Fruit fly (Drosophila melanogaster): ENCODE measurements around the gene cutlet.

The cutlet gene

DNA sequence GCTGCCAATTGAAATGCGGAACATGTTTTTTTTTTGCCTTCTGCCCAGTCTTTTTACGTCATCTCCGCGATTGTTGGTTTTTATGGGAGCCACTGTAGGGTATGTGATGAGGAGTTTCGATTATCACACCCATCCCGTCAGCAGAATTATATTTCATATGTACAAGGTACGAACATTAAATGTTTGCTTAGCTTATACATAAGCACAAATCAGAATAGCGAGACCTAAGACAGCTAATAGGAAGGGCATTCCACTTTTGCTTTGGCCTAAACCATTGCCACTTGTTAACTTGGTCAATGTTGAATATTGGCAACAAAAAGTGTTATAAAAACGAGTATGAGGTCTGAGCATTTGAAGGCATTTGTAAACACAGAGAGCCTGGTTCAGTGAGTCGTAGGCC lies 8.3 kb downstream of the cutlet start, which contains the start of gene CG2816 (continued):
- TF ChIP-seq CG11085 (GFP tag; IDR thresholded peaks at IDR 0.05) (0 out of 2 replicates have a peak, but pooled peaks have one; percentile 23), disco-r (GFP tag; optimal IDR thresholded peaks at IDR 0.05) (no peak), Nf-YA (GFP tag; IDR thresholded peaks at IDR 0.05) (no peak), pnt (GFP tag; optimal IDR thresholded peaks at IDR 0.05) (no peak), mld (GFP tag; IDR thresholded peaks at IDR 0.05; ENCODE audit: partially characterized antibody) (no peak), unpg (GFP tag; optimal IDR thresholded peaks at IDR 0.05) (peak; percentile 55), CG12391 (tag; optimal IDR thresholded peaks at IDR 0.05) (no peak), bigmax (GFP tag; optimal IDR thresholded peaks at IDR 0.05) (no peak), CG32532 (GFP tag; IDR thresholded peaks at IDR 0.05) (peak; percentile 70), pan (optimal IDR thresholded peaks at IDR 0.05) (no peak), pan (GFP tag; optimal IDR thresholded peaks at IDR 0.05 in 1 of 2, IDR thresholded peaks at IDR 0.05 in 1 of 2) (peak in 1 of 2 experiments; percentile 60), grau (tag; optimal IDR thresholded peaks at IDR 0.05) (peak; percentile 58), B-H1 (GFP tag; IDR thresholded peaks at IDR 0.05) (no peak), CG10366 (GFP tag; IDR thresholded peaks at IDR 0.05) (peak; percentile 49; the same call in 1 of the 2 replicates), gcm2 (GFP tag; optimal IDR thresholded peaks at IDR 0.05) (no peak), tup (GFP tag; optimal IDR thresholded peaks at IDR 0.05) (no peak), CG9817 (tag; optimal IDR thresholded peaks at IDR 0.05) (peak; percentile 91), CG8388 (GFP tag; optimal IDR thresholded peaks at IDR 0.05) (no peak), kah (GFP tag; optimal IDR thresholded peaks at IDR 0.05) (no peak), ATbp (GFP tag; optimal IDR thresholded peaks at IDR 0.05) (no peak), CG30403 (GFP tag; optimal IDR thresholded peaks at IDR 0.05) (peak; percentile 80), HHEX (GFP tag; optimal IDR thresholded peaks at IDR 0.05) (peak; percentile 35), CG8765 (GFP tag; IDR thresholded peaks at IDR 0.05) (no peak), gt (GFP tag; IDR thresholded peaks at IDR 0.05) (no peak), CG5180 (GFP tag; optimal IDR thresholded peaks at IDR 0.05) (no peak), Dip3 (GFP tag; optimal IDR thresholded peaks at IDR 0.05) (peak; percentile 83), gsb-n (tag; optimal IDR thresholded peaks at IDR 0.05) (no peak), repo (GFP tag; optimal IDR thresholded peaks at IDR 0.05) (peak; percentile 16), CG9727 (GFP tag; optimal IDR thresholded peaks at IDR 0.05) (no peak), Chrac-16 (GFP tag; optimal IDR thresholded peaks at IDR 0.05) (peak; percentile 60), CG7839 (tag; optimal IDR thresholded peaks at IDR 0.05) (peak; percentile 71), CG13287 (GFP tag; IDR thresholded peaks at IDR 0.05; ENCODE audit: partially characterized antibody) (no peak), pum (GFP tag; optimal IDR thresholded peaks at IDR 0.05) (peak; percentile 23), CG7745 (tag; optimal IDR thresholded peaks at IDR 0.05) (no peak), H2.0 (GFP tag; IDR thresholded peaks at IDR 0.05) (peak; percentile 76), dysf (GFP tag; IDR thresholded peaks at IDR 0.05) (peak; percentile 92), Trl (optimal IDR thresholded peaks at IDR 0.05) (no peak), Trl (GFP tag; optimal IDR thresholded peaks at IDR 0.05) (peak; percentile 26), CG12659 (GFP tag; optimal IDR thresholded peaks at IDR 0.05) (peak; percentile 66), Atf6 (GFP tag; IDR thresholded peaks at IDR 0.05) (peak; percentile 68), CG12744 (GFP tag; optimal IDR thresholded peaks at IDR 0.05) (peak; percentile 24), jumu (GFP tag; optimal IDR thresholded peaks at IDR 0.05) (peak; percentile 54), CG3407 (GFP tag; optimal IDR thresholded peaks at IDR 0.05) (no peak), CG3726 (GFP tag; IDR thresholded peaks at IDR 0.05) (peak; percentile 64; the same call in 1 of the 3 replicates), CG31224 (GFP tag; IDR thresholded peaks at IDR 0.05) (no peak), ro (GFP tag; IDR thresholded peaks at IDR 0.05) (no peak), zen (tag; optimal IDR thresholded peaks at IDR 0.05) (no peak), Hmr (GFP tag; optimal IDR thresholded peaks at IDR 0.05) (peak; percentile 80), hkb (optimal IDR thresholded peaks at IDR 0.05) (no peak), hkb (GFP tag; IDR thresholded peaks at IDR 0.05) (0 out of 2 replicates have a peak, but pooled peaks have one; percentile 35), D (optimal IDR thresholded peaks at IDR 0.05) (no peak), D (GFP tag; optimal IDR thresholded peaks at IDR 0.05) (no peak)

Measured in whole organism, embryonic.